Worm (Caenorhabditis elegans): Measurements from ENCODE around the gene srt-15.

Gene srt-15

ce11 chrV:3034236-3034635 lies 27.7 kb downstream of the srt-15 start, which contains the start of gene srw-8:
TSS of gene srw-8 (minus strand) at chrV:3034336.
- no peak for TF ChIP-seq hmg-4 (GFP tag; optimal IDR thresholded peaks at IDR 0.05)
- TF ChIP-seq ets-7 (tag; optimal IDR thresholded peaks at IDR 0.05): no peak
- TF ChIP-seq hmbx-1 (tag; optimal IDR thresholded peaks at IDR 0.05): no peak
- no peak for TF ChIP-seq tra-4 (tag; optimal IDR thresholded peaks at IDR 0.05)

- TF ChIP-seq ceh-36 (tag; optimal IDR thresholded peaks at IDR 0.05): no peak
- TF ChIP-seq ceh-13 (GFP tag; optimal IDR thresholded peaks at IDR 0.05): no peak
- no peak for TF ChIP-seq sea-1 (GFP tag; conservative IDR thresholded peaks at IDR 0.05)
- no peak for TF ChIP-seq hmg-4 (GFP tag; optimal IDR thresholded peaks at IDR 0.05)
- no peak for TF ChIP-seq pes-1 (GFP tag; IDR thresholded peaks at IDR 0.05)
- TF ChIP-seq ama-1 (optimal IDR thresholded peaks at IDR 0.05): no peak
- no peak for TF ChIP-seq ets-7 (tag; optimal IDR thresholded peaks at IDR 0.05)
- TF ChIP-seq tbx-37 (GFP tag; conservative IDR thresholded peaks at IDR 0.05): no peak
- TF ChIP-seq scrt-1 (GFP tag; IDR thresholded peaks at IDR 0.05): no peak
- TF ChIP-seq hnd-1 (tag; optimal IDR thresholded peaks at IDR 0.05): no peak
- TF ChIP-seq aly-1 (tag; optimal IDR thresholded peaks at IDR 0.05): no peak
- no peak for TF ChIP-seq F13C5.2 (tag; optimal IDR thresholded peaks at IDR 0.05)
- TF ChIP-seq flt-1 (GFP tag; IDR thresholded peaks at IDR 0.05): no peak
- TF ChIP-seq B0310.2 (tag; optimal IDR thresholded peaks at IDR 0.05): no peak
- TF ChIP-seq tbx-11 (GFP tag; IDR thresholded peaks at IDR 0.05): no peak
These were observed 29.6 kb downstream of the srt-15 start, which contains the start of gene irld-38 for ce11 chrV:3032343-3032742. TSS of gene irld-38 (minus strand) at chrV:3032443.

- no peak for TF ChIP-seq hmg-4 (GFP tag; optimal IDR thresholded peaks at IDR 0.05)
- no peak for TF ChIP-seq sea-1 (GFP tag; conservative IDR thresholded peaks at IDR 0.05)
- TF ChIP-seq ets-7 (tag; optimal IDR thresholded peaks at IDR 0.05): no peak
- no peak for TF ChIP-seq hmbx-1 (tag; optimal IDR thresholded peaks at IDR 0.05)
- no peak for TF ChIP-seq ama-1 (optimal IDR thresholded peaks at IDR 0.05)
- no peak for TF ChIP-seq F13C5.2 (tag; optimal IDR thresholded peaks at IDR 0.05)
- no peak for TF ChIP-seq ceh-13 (GFP tag; optimal IDR thresholded peaks at IDR 0.05)
- TF ChIP-seq aly-1 (tag; optimal IDR thresholded peaks at IDR 0.05): no peak
- TF ChIP-seq tra-4 (tag; optimal IDR thresholded peaks at IDR 0.05): no peak
- no peak for TF ChIP-seq tbx-37 (GFP tag; conservative IDR thresholded peaks at IDR 0.05)
- no peak for TF ChIP-seq scrt-1 (GFP tag; IDR thresholded peaks at IDR 0.05)
- TF ChIP-seq tbx-11 (GFP tag; IDR thresholded peaks at IDR 0.05): no peak
- no peak for TF ChIP-seq flt-1 (GFP tag; IDR thresholded peaks at IDR 0.05)
- no peak for TF ChIP-seq ceh-36 (tag; optimal IDR thresholded peaks at IDR 0.05)
- TF ChIP-seq B0310.2 (tag; optimal IDR thresholded peaks at IDR 0.05): no peak
- TF ChIP-seq pes-1 (GFP tag; IDR thresholded peaks at IDR 0.05): no peak
- no peak for TF ChIP-seq hnd-1 (tag; optimal IDR thresholded peaks at IDR 0.05)
These were observed 33.8 kb downstream of the srt-15 start, which contains the start of gene asp-7 for ce11 chrV:3028205-3028604. TSS of gene asp-7 (plus strand) at chrV:3028285.

ce11 chrV:3024274-3024673 lies 37.7 kb downstream of the srt-15 start, which contains the start of gene asp-8:
TSS of gene asp-8 (plus strand) at chrV:3024549.
- no peak for TF ChIP-seq B0310.2 (tag; optimal IDR thresholded peaks at IDR 0.05)
- no peak for TF ChIP-seq ceh-36 (tag; optimal IDR thresholded peaks at IDR 0.05)
- TF ChIP-seq hmbx-1 (tag; optimal IDR thresholded peaks at IDR 0.05): no peak
- TF ChIP-seq pes-1 (GFP tag; IDR thresholded peaks at IDR 0.05): no peak
- no peak for TF ChIP-seq sea-1 (GFP tag; conservative IDR thresholded peaks at IDR 0.05)
- no peak for TF ChIP-seq F13C5.2 (tag; optimal IDR thresholded peaks at IDR 0.05)
- TF ChIP-seq ama-1 (optimal IDR thresholded peaks at IDR 0.05): no peak
- TF ChIP-seq tra-4 (tag; optimal IDR thresholded peaks at IDR 0.05): no peak
- no peak for TF ChIP-seq hmg-4 (GFP tag; optimal IDR thresholded peaks at IDR 0.05)
- no peak for TF ChIP-seq ets-7 (tag; optimal IDR thresholded peaks at IDR 0.05)
- no peak for TF ChIP-seq tbx-37 (GFP tag; conservative IDR thresholded peaks at IDR 0.05)
- TF ChIP-seq scrt-1 (GFP tag; IDR thresholded peaks at IDR 0.05): no peak
- TF ChIP-seq aly-1 (tag; optimal IDR thresholded peaks at IDR 0.05): no peak
- no peak for TF ChIP-seq tbx-11 (GFP tag; IDR thresholded peaks at IDR 0.05)
- TF ChIP-seq flt-1 (GFP tag; IDR thresholded peaks at IDR 0.05): no peak

- TF ChIP-seq tbx-11 (GFP tag; IDR thresholded peaks at IDR 0.05) (no peak), tbx-37 (GFP tag; conservative IDR thresholded peaks at IDR 0.05) (no peak), aly-1 (tag; optimal IDR thresholded peaks at IDR 0.05) (no peak), pes-1 (GFP tag; IDR thresholded peaks at IDR 0.05) (no peak), ceh-13 (GFP tag; optimal IDR thresholded peaks at IDR 0.05) (no peak), sea-1 (GFP tag; conservative IDR thresholded peaks at IDR 0.05) (no peak), tra-4 (tag; optimal IDR thresholded peaks at IDR 0.05) (no peak), ceh-36 (tag; optimal IDR thresholded peaks at IDR 0.05) (no peak), hnd-1 (tag; optimal IDR thresholded peaks at IDR 0.05) (no peak), hmbx-1 (tag; optimal IDR thresholded peaks at IDR 0.05) (no peak), B0310.2 (tag; optimal IDR thresholded peaks at IDR 0.05) (no peak), F13C5.2 (tag; optimal IDR thresholded peaks at IDR 0.05) (no peak)
These were observed 40.7 kb downstream of the srt-15 start, which contains the start of gene irld-12 for ce11 chrV:3021306-3021705. TSS of gene irld-12 (minus strand) at chrV:3021406.

- no peak for TF ChIP-seq flt-1 (GFP tag; IDR thresholded peaks at IDR 0.05)
- no peak for TF ChIP-seq ceh-36 (tag; optimal IDR thresholded peaks at IDR 0.05)
- TF ChIP-seq ama-1 (optimal IDR thresholded peaks at IDR 0.05): no peak
- no peak for TF ChIP-seq scrt-1 (GFP tag; IDR thresholded peaks at IDR 0.05)
- no peak for TF ChIP-seq tbx-37 (GFP tag; conservative IDR thresholded peaks at IDR 0.05)
- no peak for TF ChIP-seq ceh-13 (GFP tag; optimal IDR thresholded peaks at IDR 0.05)
- TF ChIP-seq hmbx-1 (tag; optimal IDR thresholded peaks at IDR 0.05): no peak
- TF ChIP-seq ets-7 (tag; optimal IDR thresholded peaks at IDR 0.05): no peak
- TF ChIP-seq pes-1 (GFP tag; IDR thresholded peaks at IDR 0.05): no peak
- TF ChIP-seq hnd-1 (tag; optimal IDR thresholded peaks at IDR 0.05): no peak
- no peak for TF ChIP-seq tra-4 (tag; optimal IDR thresholded peaks at IDR 0.05)
- TF ChIP-seq F13C5.2 (tag; optimal IDR thresholded peaks at IDR 0.05): no peak
- no peak for TF ChIP-seq tbx-11 (GFP tag; IDR thresholded peaks at IDR 0.05)
- no peak for TF ChIP-seq sea-1 (GFP tag; conservative IDR thresholded peaks at IDR 0.05)
- TF ChIP-seq aly-1 (tag; optimal IDR thresholded peaks at IDR 0.05): no peak
- TF ChIP-seq B0310.2 (tag; optimal IDR thresholded peaks at IDR 0.05): no peak
- no peak for TF ChIP-seq hmg-4 (GFP tag; optimal IDR thresholded peaks at IDR 0.05)
These were observed 44.0 kb downstream of the srt-15 start for ce11 chrV:3017930-3018329.

ce11 chrV:3014185-3014584 lies 47.8 kb downstream of the srt-15 start, which contains the start of gene K12D9.1:
TSS of gene K12D9.1 (plus strand) at chrV:3014485.
- TF ChIP-seq ceh-36 (tag; optimal IDR thresholded peaks at IDR 0.05) (no peak), aly-1 (tag; optimal IDR thresholded peaks at IDR 0.05) (no peak), hmg-4 (GFP tag; optimal IDR thresholded peaks at IDR 0.05) (no peak), tra-4 (tag; optimal IDR thresholded peaks at IDR 0.05) (no peak), pes-1 (GFP tag; IDR thresholded peaks at IDR 0.05) (no peak), ceh-13 (GFP tag; optimal IDR thresholded peaks at IDR 0.05) (no peak), hmbx-1 (tag; optimal IDR thresholded peaks at IDR 0.05) (no peak), ets-7 (tag; optimal IDR thresholded peaks at IDR 0.05) (no peak)

All from whole organism, early embryonic.